Worm (Caenorhabditis elegans) whole organism, L1 larva: ENCODE data around the gene syx-6.
A peak's percentile ranks its signal among the peaks of the same experiment; 100 is the strongest.

Experiments
- C04F5.9 ChIP-seq: sonication (generic microtip); optimal IDR thresholded peaks from 2 replicates; lab custom pipeline; 2016; ENCODE audit warnings: missing genetic modification characterization, missing compliant biosample characterization
- C16A3.4 ChIP-seq: fragments of 150-350 bp; optimal IDR thresholded peaks from 2 replicates; lab custom pipeline; 2014; ENCODE audit warnings: missing biosample characterization, missing genetic modification characterization
- C34B4.2 ChIP-seq: sonication (generic microtip); optimal IDR thresholded peaks from 2 replicates; lab custom pipeline; 2017; ENCODE audit warnings: mild to moderate bottlenecking, missing genetic modification characterization, missing compliant biosample characterization
- aly-2 ChIP-seq: fragments of 150-350 bp; optimal IDR thresholded peaks from 2 replicates; lab custom pipeline; 2014; ENCODE audit warnings: missing biosample characterization, missing genetic modification characterization
- blmp-1 ChIP-seq: fragments of 150-350 bp; optimal IDR thresholded peaks from 2 replicates; lab custom pipeline; 2014; ENCODE audit warnings: missing biosample characterization, missing genetic modification characterization
- ceh-63 ChIP-seq: fragments of 200-800 bp; sonication (Bioruptor generic); optimal IDR thresholded peaks from 2 replicates; lab custom pipeline; 2018; ENCODE audit warnings: mild to moderate bottlenecking, missing genetic modification characterization, missing compliant biosample characterization
- ceh-82 ChIP-seq, 3 experiments: fragments of 150-350 bp in 1 of 3; sonication (generic microtip) in 2 of 3; optimal IDR thresholded peaks; 2 replicates each; lab custom pipeline; 2014 to 2017; ENCODE audit warnings: missing biosample characterization in 3 of 3, missing genetic modification characterization in 3 of 3
- dsc-1 ChIP-seq: sonication (generic microtip); optimal IDR thresholded peaks from 2 replicates; lab custom pipeline; 2016; ENCODE audit warnings: mild to moderate bottlenecking, missing genetic modification characterization, missing compliant biosample characterization
- efl-1 ChIP-seq, 4 experiments: fragments of 150-350 bp; optimal IDR thresholded peaks in 3 of 4; peaks in 1 of 4; 1 replicate in 1 of 4; 2 replicates in 3 of 4; lab custom pipeline; 2014; ENCODE audit warnings: missing biosample characterization in 2 of 4, missing genetic modification characterization in 2 of 4, missing genetic modification reagents in 2 of 4
- efl-3 ChIP-seq: fragments of 200-800 bp; sonication (Bioruptor generic); optimal IDR thresholded peaks from 2 replicates; lab custom pipeline; 2018; ENCODE audit warnings: mild to moderate bottlenecking, missing genetic modification characterization, missing compliant biosample characterization
- elt-2 ChIP-seq: sonication (generic microtip); optimal IDR thresholded peaks from 2 replicates; lab custom pipeline; 2016; ENCODE audit warnings: missing genetic modification characterization, mild to moderate bottlenecking, inconsistent platforms, missing compliant biosample characterization, missing genetic modification reagents
- elt-3 ChIP-seq, 6 experiments: fragments of 150-350 bp in 1 of 6; sonication (generic microtip); optimal IDR thresholded peaks; 2 replicates each; lab custom pipeline; 2017 to 2018; ENCODE audit warnings: missing biosample characterization in 6 of 6, missing genetic modification characterization in 6 of 6, inconsistent platforms in 1 of 6
- fkh-10 ChIP-seq: sonication (generic microtip); optimal IDR thresholded peaks from 2 replicates; lab custom pipeline; 2017; ENCODE audit warnings: missing biosample characterization, missing genetic modification reagents, missing genetic modification characterization
- hlh-17 ChIP-seq: fragments of 200-800 bp; sonication (Bioruptor generic); optimal IDR thresholded peaks from 2 replicates; lab custom pipeline; 2018; ENCODE audit warnings: missing genetic modification characterization, mild to moderate bottlenecking, missing compliant biosample characterization, moderate library complexity, borderline replicate concordance
- lin-13 ChIP-seq: fragments of 150-350 bp; optimal IDR thresholded peaks from 2 replicates; lab custom pipeline; 2014; ENCODE audit warnings: missing biosample characterization, missing genetic modification reagents, missing genetic modification characterization
- lin-14 ChIP-seq: fragments of 200-800 bp; sonication (Bioruptor generic); optimal IDR thresholded peaks from 2 replicates; lab custom pipeline; 2018; ENCODE audit warnings: mild to moderate bottlenecking, missing genetic modification characterization, moderate library complexity, missing compliant biosample characterization
- lin-35 ChIP-seq, 2 experiments: fragments of 150-350 bp; optimal IDR thresholded peaks; 2 replicates each; lab custom pipeline; 2014; ENCODE audit warnings: missing biosample characterization in 2 of 2, missing genetic modification characterization in 2 of 2, missing genetic modification reagents in 2 of 2
- lin-39 ChIP-seq: fragments of 150-350 bp; optimal IDR thresholded peaks from 2 replicates; lab custom pipeline; 2014; ENCODE audit warnings: missing biosample characterization, missing genetic modification reagents, missing genetic modification characterization
- lsy-2 ChIP-seq, 2 experiments: fragments of 150-350 bp; optimal IDR thresholded peaks; 2 replicates each; lab custom pipeline; 2014; ENCODE audit warnings: missing biosample characterization in 2 of 2, missing genetic modification characterization in 2 of 2
- mdl-1 ChIP-seq, 2 experiments: fragments of 150-350 bp; optimal IDR thresholded peaks; 2 replicates each; lab custom pipeline; 2014 to 2017; ENCODE audit warnings: missing biosample characterization in 2 of 2, missing genetic modification characterization in 2 of 2, inconsistent platforms in 1 of 2
- mef-2 ChIP-seq: fragments of 150-350 bp; optimal IDR thresholded peaks from 2 replicates; lab custom pipeline; 2014; ENCODE audit warnings: missing biosample characterization, missing genetic modification characterization
- nhr-47 ChIP-seq: sonication (generic microtip); optimal IDR thresholded peaks from 2 replicates; lab custom pipeline; 2016; ENCODE audit warnings: mild to moderate bottlenecking, missing genetic modification characterization, moderate library complexity, missing compliant biosample characterization
- nhr-77 ChIP-seq: fragments of 150-350 bp; optimal IDR thresholded peaks from 2 replicates; lab custom pipeline; 2014; ENCODE audit warnings: missing biosample characterization, missing genetic modification characterization
- nhr-85 ChIP-seq: sonication (generic microtip); peaks from one replicate; lab custom pipeline; 2016; ENCODE audit warnings: missing genetic modification characterization, inconsistent platforms, missing compliant biosample characterization
- snu-23 ChIP-seq: sonication (generic microtip); optimal IDR thresholded peaks from 2 replicates; lab custom pipeline; 2016; ENCODE audit warnings: missing genetic modification characterization, missing compliant biosample characterization
- sptf-1 ChIP-seq: fragments of 150-350 bp; optimal IDR thresholded peaks from 2 replicates; lab custom pipeline; 2014; ENCODE audit warnings: missing biosample characterization, missing genetic modification characterization
- sup-37 ChIP-seq: fragments of 200-800 bp; sonication (Bioruptor generic); optimal IDR thresholded peaks from 2 replicates; lab custom pipeline; 2018; ENCODE audit warnings: mild to moderate bottlenecking, missing genetic modification characterization, missing compliant biosample characterization
- swsn-7 ChIP-seq: sonication (generic microtip); optimal IDR thresholded peaks from 2 replicates; lab custom pipeline; 2016; ENCODE audit warnings: missing genetic modification characterization, missing compliant biosample characterization
- unc-130 ChIP-seq: fragments of 150-350 bp; optimal IDR thresholded peaks from 2 replicates; lab custom pipeline; 2017; ENCODE audit warnings: missing biosample characterization, missing genetic modification characterization, inconsistent platforms
- unc-30 ChIP-seq: sonication (generic microtip); optimal IDR thresholded peaks from 2 replicates; lab custom pipeline; 2017; ENCODE audit warnings: missing biosample characterization, missing genetic modification characterization
- unc-62 ChIP-seq: fragments of 150-350 bp; optimal IDR thresholded peaks from 2 replicates; lab custom pipeline; 2014; ENCODE audit warnings: missing biosample characterization, missing genetic modification reagents, missing genetic modification characterization
- unc-98 ChIP-seq: fragments of 200-800 bp; sonication (Bioruptor generic); IDR thresholded peaks from 2 replicates; pipeline ENCODE4 v1.3.6; 2022; ENCODE audit warnings: missing genetic modification characterization, missing compliant biosample characterization
- vab-15 ChIP-seq: sonication (generic microtip); optimal IDR thresholded peaks from 2 replicates; lab custom pipeline; 2017; ENCODE audit warnings: missing genotype, mild to moderate bottlenecking, missing genetic modification characterization, missing compliant biosample characterization
- zag-1 ChIP-seq: fragments of 150-350 bp; optimal IDR thresholded peaks from 2 replicates; lab custom pipeline; 2014; ENCODE audit warnings: missing biosample characterization, missing genetic modification characterization
- ztf-11 ChIP-seq, 2 experiments: sonication (generic microtip); optimal IDR thresholded peaks; 2 replicates each; lab custom pipeline; 2016 to 2017; ENCODE audit warnings: missing genetic modification characterization in 2 of 2, missing biosample characterization in 1 of 2, missing compliant biosample characterization in 1 of 2

The syx-6 gene

ce11 chrX:3176728-3177127 is 12.4 kb downstream of the syx-6 start:
- TF ChIP-seq ceh-63 (GFP tag; lab: Kevin White, UChicago) (no peak), hlh-17 (GFP tag; lab: Kevin White, UChicago) (no peak), sup-37 (no peak), unc-130 (tag; lab: Kevin White, UChicago) (no peak), snu-23 (GFP tag; lab: Kevin White, UChicago) (no peak), efl-1 (optimal IDR thresholded peaks at IDR 0.05; lab: Kevin White, UChicago) (no peak), efl-1 (GFP tag; optimal IDR thresholded peaks at IDR 0.05 in 1 of 2; lab: Kevin White, UChicago) (no peak), dsc-1 (tag; lab: Kevin White, UChicago) (no peak)

- no peak for TF ChIP-seq ceh-82 (tag; optimal IDR thresholded peaks at IDR 0.05; lab: Kevin White, UChicago)
- no peak for TF ChIP-seq lin-35 (GFP tag; optimal IDR thresholded peaks at IDR 0.05; lab: Kevin White, UChicago)
- TF ChIP-seq lin-14: no peak
- TF ChIP-seq efl-3 (GFP tag; lab: Kevin White, UChicago): no peak
- TF ChIP-seq vab-15 (tag; lab: Kevin White, UChicago): no peak
- no peak for TF ChIP-seq nhr-77 (tag; lab: Kevin White, UChicago)
- no peak for TF ChIP-seq elt-2 (tag; lab: Kevin White, UChicago)
- no peak for TF ChIP-seq unc-30 (tag; lab: Kevin White, UChicago)
- no peak for TF ChIP-seq mef-2 (tag; lab: Kevin White, UChicago)
- no peak for TF ChIP-seq C04F5.9 (tag; lab: Kevin White, UChicago)
- no peak for TF ChIP-seq aly-2
- no peak for TF ChIP-seq sptf-1
- TF ChIP-seq C16A3.4: no peak
These were observed 14.2 kb downstream of the syx-6 start, which contains the start of gene klp-4 for ce11 chrX:3178501-3178900. klp-4 (minus strand) TSS chrX:3178701.

DNA sequence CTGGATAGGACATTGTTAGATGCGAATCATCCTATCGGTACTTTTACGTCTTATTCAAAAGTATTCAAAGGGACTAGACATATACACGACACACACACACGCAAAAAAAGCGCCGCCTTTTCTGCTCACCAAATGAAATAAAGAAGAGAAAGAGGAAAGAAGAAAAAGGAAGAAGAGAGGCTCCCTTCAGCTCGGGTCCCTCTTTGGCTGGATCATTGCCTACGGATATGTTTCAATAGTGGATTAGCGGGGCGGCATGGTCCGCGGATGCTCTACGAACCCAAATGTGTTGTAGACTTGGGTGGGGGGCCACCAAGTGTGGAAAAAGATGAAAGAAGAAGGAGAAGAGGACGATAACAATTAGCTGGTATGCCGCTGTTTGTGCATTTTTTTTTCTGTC is 17.1 kb downstream of the syx-6 start:
- TF ChIP-seq blmp-1 (tag; lab: Kevin White, UChicago) (no peak), lin-39 (no peak), lsy-2 (tag; optimal IDR thresholded peaks at IDR 0.05; lab: Kevin White, UChicago) (no peak), nhr-85 (tag; lab: Kevin White, UChicago) (no peak), lin-13 (GFP tag; lab: Kevin White, UChicago) (no peak), zag-1 (tag; lab: Kevin White, UChicago) (no peak), ztf-11 (tag; optimal IDR thresholded peaks at IDR 0.05; lab: Kevin White, UChicago) (no peak), nhr-47 (tag; lab: Kevin White, UChicago) (no peak), fkh-10 (GFP tag; lab: Kevin White, UChicago) (peak; percentile 71), lin-14 (peak; percentile 66), elt-3 (tag; optimal IDR thresholded peaks at IDR 0.05; lab: Kevin White, UChicago) (no peak), C34B4.2 (no peak), hlh-17 (GFP tag; lab: Kevin White, UChicago) (no peak), swsn-7 (tag; lab: Kevin White, UChicago) (no peak), ceh-82 (tag; optimal IDR thresholded peaks at IDR 0.05; lab: Kevin White, UChicago) (peak in 1 of 3 experiments; percentile 2), mdl-1 (tag; optimal IDR thresholded peaks at IDR 0.05; lab: Kevin White, UChicago) (no peak)
- TF ChIP-seq, all 84 proteins: peak for 3

- TF ChIP-seq elt-2 (tag; lab: Kevin White, UChicago): peak; percentile 45
- no peak for TF ChIP-seq efl-1 (optimal IDR thresholded peaks at IDR 0.05; lab: Kevin White, UChicago)
- peak in 1 of 2 experiments; percentile 81 for TF ChIP-seq efl-1 (GFP tag; optimal IDR thresholded peaks at IDR 0.05 in 1 of 2; lab: Kevin White, UChicago)
- no peak for TF ChIP-seq unc-62 (GFP tag; lab: Kevin White, UChicago)
- no peak for TF ChIP-seq unc-98 (GFP tag; lab: Robert Waterston, UW)
These were observed 17.5 kb downstream of the syx-6 start for ce11 chrX:3181870-3182269.
